Fruit fly (Drosophila melanogaster) whole organism, adult: ENCODE results near the gene CG31515.

Source experiments
- CG11617 ChIP-seq: fragments of 200-800 bp; sonication (Bioruptor generic); optimal IDR thresholded peaks from 2 replicates; lab custom pipeline; 2017; ENCODE audit warnings: mild to moderate bottlenecking, missing biosample characterization, missing genetic modification reagents, missing genetic modification characterization
- CG12768 ChIP-seq: fragments of 200-800 bp; sonication (Bioruptor generic); optimal IDR thresholded peaks from 2 replicates; lab custom pipeline; 2017; ENCODE audit warnings: missing biosample characterization, missing genetic modification characterization, mild to moderate bottlenecking, moderate library complexity, missing genetic modification reagents
- CG14711 ChIP-seq: fragments of 200-800 bp; sonication (Bioruptor generic); optimal IDR thresholded peaks from 2 replicates; lab custom pipeline; 2018; ENCODE audit warnings: missing biosample characterization, mild to moderate bottlenecking, missing genetic modification characterization, moderate library complexity
- CG1620 ChIP-seq: fragments of 200-800 bp; sonication (Bioruptor generic); optimal IDR thresholded peaks from 2 replicates; lab custom pipeline; 2016; ENCODE audit warnings: missing biosample characterization, missing genetic modification characterization
- CG33017 ChIP-seq: fragments of 200-800 bp; sonication (Bioruptor generic); optimal IDR thresholded peaks from 2 replicates; lab custom pipeline; 2018; ENCODE audit warnings: missing biosample characterization, mild to moderate bottlenecking, missing genetic modification characterization, moderate library complexity
- CG5204 ChIP-seq: fragments of 200-800 bp; sonication (Bioruptor generic); optimal IDR thresholded peaks from 2 replicates; lab custom pipeline; 2016; ENCODE audit warnings: missing biosample characterization, missing genetic modification characterization
- CG7045 ChIP-seq: fragments of 200-800 bp; sonication (Bioruptor generic); optimal IDR thresholded peaks from 2 replicates; lab custom pipeline; 2017; ENCODE audit warnings: missing biosample characterization, mild to moderate bottlenecking, missing genetic modification characterization
- CG7101 ChIP-seq: fragments of 200-800 bp; sonication (Bioruptor generic); optimal IDR thresholded peaks from 2 replicates; lab custom pipeline; 2018; ENCODE audit warnings: missing biosample characterization, mild to moderate bottlenecking, missing genetic modification characterization, moderate library complexity
- Clk ChIP-seq: fragments of 200-800 bp; sonication (Bioruptor generic); optimal IDR thresholded peaks from 2 replicates; lab custom pipeline; 2017; ENCODE audit warnings: missing biosample characterization, missing genetic modification characterization
- Crg-1 ChIP-seq: fragments of 200-800 bp; sonication (Bioruptor generic); optimal IDR thresholded peaks from 2 replicates; lab custom pipeline; 2016; ENCODE audit warnings: missing biosample characterization, missing genetic modification characterization
- Hr96 ChIP-seq: fragments of 200-800 bp; sonication (Bioruptor generic); optimal IDR thresholded peaks from 2 replicates; lab custom pipeline; 2016; ENCODE audit warnings: missing biosample characterization, missing genetic modification characterization
- Mnt ChIP-seq: fragments of 200-800 bp; sonication (Bioruptor generic); optimal IDR thresholded peaks from 2 replicates; lab custom pipeline; 2016; ENCODE audit warnings: missing biosample characterization, mild to moderate bottlenecking, missing genetic modification characterization
- bab1 ChIP-seq: fragments of 200-800 bp; sonication (Bioruptor generic); optimal IDR thresholded peaks from 3 replicates; lab custom pipeline; 2019; ENCODE audit warnings: missing biosample characterization, mild to moderate bottlenecking, missing genetic modification characterization, moderate library complexity
- cic ChIP-seq: fragments of 200-800 bp; sonication (Bioruptor generic); optimal IDR thresholded peaks from 2 replicates; lab custom pipeline; 2017; ENCODE audit warnings: missing biosample characterization, mild to moderate bottlenecking, missing genetic modification characterization, moderate library complexity
- cnc ChIP-seq, 2 experiments: fragments of >200 bp; optimal IDR thresholded peaks; 2 replicates each; lab custom pipeline; 2017
- kay ChIP-seq: fragments of 200-800 bp; sonication (Bioruptor generic); peaks from one replicate; lab custom pipeline; 2016; ENCODE audit warnings: missing biosample characterization, missing genetic modification characterization, borderline replicate concordance
- ovo ChIP-seq: fragments of 200-800 bp; sonication (Bioruptor generic); optimal IDR thresholded peaks from 2 replicates; lab custom pipeline; 2016; ENCODE audit warnings: missing biosample characterization, missing genetic modification characterization
- pad ChIP-seq: fragments of 200-800 bp; sonication (Bioruptor generic); optimal IDR thresholded peaks from 3 replicates; lab custom pipeline; 2017; ENCODE audit warnings: missing biosample characterization, missing genetic modification characterization, mild to moderate bottlenecking, moderate library complexity, missing genetic modification reagents
- tj ChIP-seq: fragments of 200-800 bp; sonication (Bioruptor generic); optimal IDR thresholded peaks from 3 replicates; lab custom pipeline; 2017; ENCODE audit warnings: missing biosample characterization, mild to moderate bottlenecking, missing genetic modification characterization, moderate library complexity
- toe ChIP-seq: fragments of 200-800 bp; sonication (Bioruptor generic); optimal IDR thresholded peaks from 2 replicates; lab custom pipeline; 2016; ENCODE audit warnings: missing biosample characterization, missing genetic modification characterization

Gene CG31515

DNA sequence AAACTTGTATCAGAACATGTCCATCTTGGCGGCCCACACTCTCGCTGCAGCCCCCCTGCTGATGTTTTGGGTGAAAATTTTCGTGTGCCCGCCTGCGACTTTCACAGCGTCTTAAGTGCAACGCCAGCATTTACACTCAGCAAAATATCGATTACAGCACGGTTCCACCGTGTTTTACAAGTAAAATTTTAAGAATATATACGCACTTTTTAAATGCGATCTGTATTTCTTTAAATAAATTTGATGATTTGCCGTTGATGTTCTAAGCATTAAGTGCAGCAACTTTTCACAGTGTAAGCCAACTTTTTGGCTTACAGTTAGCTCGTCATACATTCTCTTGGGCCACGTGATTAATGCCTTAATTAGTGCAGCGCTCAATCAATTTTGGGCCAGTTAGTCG lies 29.0 kb upstream of the CG31515 start:
- TF ChIP-seq pad (GFP tag; lab: Kevin White, UChicago) (no peak), Mnt (GFP tag; lab: Kevin White, UChicago) (no peak), CG33017 (tag; lab: Kevin White, UChicago) (no peak)

- TF ChIP-seq kay (GFP tag; lab: Kevin White, UChicago) (no peak), bab1 (GFP tag; lab: Kevin White, UChicago) (no peak), CG7045 (no peak), CG1620 (GFP tag; lab: Kevin White, UChicago) (no peak), CG5204 (GFP tag; lab: Kevin White, UChicago) (no peak), CG11617 (GFP tag; lab: Kevin White, UChicago) (no peak), cic (GFP tag; lab: Kevin White, UChicago) (no peak), tj (no peak), CG12768 (no peak), CG7101 (tag; lab: Kevin White, UChicago) (no peak), CG33017 (tag; lab: Kevin White, UChicago) (no peak)
Observed at dm6 chr3R:23416579-23416978, 27.9 kb upstream of the CG31515 start.

DNA sequence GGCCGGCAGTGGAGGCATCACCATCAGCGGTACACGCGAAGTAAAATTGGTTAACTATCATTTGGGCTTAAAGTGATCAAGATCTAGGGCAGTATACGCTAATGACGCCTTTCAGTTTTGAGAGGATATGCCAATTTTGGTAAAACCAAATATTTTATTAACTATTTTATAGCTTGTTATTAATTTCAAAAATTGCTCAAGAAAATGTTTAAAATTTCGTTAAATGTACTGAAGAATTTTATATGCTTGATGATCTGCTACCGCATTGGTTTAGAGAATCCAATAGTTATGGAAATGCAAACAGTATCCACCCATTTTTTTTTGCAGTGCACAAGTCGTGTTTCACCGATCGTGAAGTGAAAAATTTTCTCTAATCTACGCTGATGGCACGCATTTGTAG lies 19.2 kb upstream of the CG31515 start:
- TF ChIP-seq tj: no peak
- no peak for TF ChIP-seq kay (GFP tag; lab: Kevin White, UChicago)
- no peak for TF ChIP-seq CG14711 (tag; lab: Kevin White, UChicago)
- TF ChIP-seq Mnt (GFP tag; lab: Kevin White, UChicago): no peak
- no peak for TF ChIP-seq CG12768
- TF ChIP-seq Crg-1 (GFP tag; lab: Kevin White, UChicago): no peak
- TF ChIP-seq ovo: no peak
- TF ChIP-seq CG5204 (GFP tag; lab: Kevin White, UChicago): no peak
- no peak for TF ChIP-seq CG7045
- no peak for TF ChIP-seq cnc (optimal IDR thresholded peaks at IDR 0.05; lab: Kevin White, UChicago)
- no peak for TF ChIP-seq Clk (GFP tag; lab: Kevin White, UChicago)
- TF ChIP-seq CG1620 (GFP tag; lab: Kevin White, UChicago): no peak

DNA sequence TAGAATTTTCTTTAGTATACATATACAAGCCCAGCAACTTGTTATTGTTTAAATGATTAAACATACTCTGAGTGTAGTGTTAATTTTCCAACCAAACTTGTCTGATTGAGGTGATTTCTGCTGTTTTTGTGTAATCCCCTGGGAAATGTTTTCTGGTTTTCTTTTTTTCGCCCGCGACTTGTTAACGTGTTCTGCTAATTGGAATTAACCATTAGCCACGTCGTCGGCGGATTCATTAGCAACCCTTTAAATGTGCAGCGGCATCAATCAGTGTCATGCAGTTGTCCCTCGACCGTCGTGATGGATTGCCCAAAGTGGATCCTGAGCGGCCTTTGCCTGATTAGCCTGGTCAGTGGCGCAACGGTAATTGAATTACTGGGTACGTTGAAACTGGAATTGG lies 16.5 kb upstream of the CG31515 start, which contains the start of gene Ir94e:
Gene Ir94e (plus strand): TSS at position 301 of the 400 bp plus-strand sequence.
- TF ChIP-seq CG12768: no peak
- TF ChIP-seq ovo: no peak
- TF ChIP-seq CG14711 (tag; lab: Kevin White, UChicago): no peak
- no peak for TF ChIP-seq CG33017 (tag; lab: Kevin White, UChicago)
- TF ChIP-seq kay (GFP tag; lab: Kevin White, UChicago): no peak

- TF ChIP-seq pad (GFP tag; lab: Kevin White, UChicago) (no peak), ovo (no peak), CG5204 (GFP tag; lab: Kevin White, UChicago) (no peak), kay (GFP tag; lab: Kevin White, UChicago) (no peak), CG33017 (tag; lab: Kevin White, UChicago) (no peak), cic (GFP tag; lab: Kevin White, UChicago) (no peak), CG12768 (no peak), cnc (optimal IDR thresholded peaks at IDR 0.05; lab: Kevin White, UChicago) (no peak), CG7045 (no peak), bab1 (GFP tag; lab: Kevin White, UChicago) (no peak), Crg-1 (GFP tag; lab: Kevin White, UChicago) (no peak), CG11617 (GFP tag; lab: Kevin White, UChicago) (no peak), CG1620 (GFP tag; lab: Kevin White, UChicago) (no peak), Clk (GFP tag; lab: Kevin White, UChicago) (no peak), tj (no peak), Hr96 (GFP tag; lab: Kevin White, UChicago) (no peak), CG7101 (tag; lab: Kevin White, UChicago) (no peak), CG14711 (tag; lab: Kevin White, UChicago) (no peak), Mnt (GFP tag; lab: Kevin White, UChicago) (no peak), toe (GFP tag; lab: Kevin White, UChicago) (no peak)
Observed at dm6 chr3R:23403628-23404027, 14.9 kb upstream of the CG31515 start, which contains the start of gene CG17380. Gene CG17380, minus strand, starts transcription at chr3R:23403728.

DNA sequence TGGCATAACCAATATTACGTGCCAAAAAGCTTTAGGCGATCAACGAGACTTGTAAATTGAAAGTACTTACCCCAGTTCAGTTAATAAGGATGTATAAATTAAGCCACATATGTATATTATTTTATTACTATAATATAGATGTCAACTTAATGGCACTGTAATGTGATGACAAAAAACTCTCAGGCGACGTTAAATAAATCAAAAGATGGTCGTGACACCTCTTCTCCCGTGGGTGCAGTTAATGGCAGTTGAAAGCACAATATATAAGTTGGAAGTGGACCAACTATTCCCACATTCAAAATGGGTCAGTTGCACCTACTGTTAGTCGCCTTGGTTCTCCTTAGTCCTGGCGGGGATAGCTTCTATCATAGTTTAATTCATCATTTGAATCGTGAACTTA lies 13.8 kb upstream of the CG31515 start, which contains the start of gene Ir94d:
Gene Ir94d (plus strand): TSS at position 301 of the 400 bp plus-strand sequence.
- TF ChIP-seq ovo (no peak), CG7101 (tag; lab: Kevin White, UChicago) (no peak), CG5204 (GFP tag; lab: Kevin White, UChicago) (no peak), toe (GFP tag; lab: Kevin White, UChicago) (no peak), Mnt (GFP tag; lab: Kevin White, UChicago) (no peak), CG33017 (tag; lab: Kevin White, UChicago) (no peak), CG7045 (no peak), CG14711 (tag; lab: Kevin White, UChicago) (no peak), bab1 (GFP tag; lab: Kevin White, UChicago) (no peak), tj (no peak), CG11617 (GFP tag; lab: Kevin White, UChicago) (no peak), cnc (optimal IDR thresholded peaks at IDR 0.05; lab: Kevin White, UChicago) (no peak), Clk (GFP tag; lab: Kevin White, UChicago) (no peak), pad (GFP tag; lab: Kevin White, UChicago) (no peak), CG12768 (no peak), Hr96 (GFP tag; lab: Kevin White, UChicago) (no peak), Crg-1 (GFP tag; lab: Kevin White, UChicago) (no peak)
